Worm (Caenorhabditis elegans) whole organism, late embryonic: Measurements from ENCODE around the gene klo-2.

ENCODE experiments used
- ama-1 ChIP-seq: fragments of 150-350 bp; optimal IDR thresholded peaks from 2 replicates; lab custom pipeline; 2014
- ceh-18 ChIP-seq: sonication (generic microtip); optimal IDR thresholded peaks from 2 replicates; lab custom pipeline; 2016; ENCODE audit warnings: missing genetic modification characterization, missing compliant biosample characterization
- ceh-9 ChIP-seq: sonication (generic microtip); optimal IDR thresholded peaks from 2 replicates; lab custom pipeline; 2016; ENCODE audit warnings: mild to moderate bottlenecking, missing genetic modification characterization, inconsistent platforms, missing compliant biosample characterization
- che-1 ChIP-seq: sonication (generic microtip); optimal IDR thresholded peaks from 2 replicates; lab custom pipeline; 2016; ENCODE audit warnings: mild to moderate bottlenecking, missing genetic modification characterization, missing compliant biosample characterization
- eyg-1 ChIP-seq: sonication (generic microtip); optimal IDR thresholded peaks from 2 replicates; lab custom pipeline; 2016; ENCODE audit warnings: missing genotype, missing genetic modification characterization, missing compliant biosample characterization
- fax-1 ChIP-seq: sonication (generic microtip); optimal IDR thresholded peaks from 2 replicates; lab custom pipeline; 2016; ENCODE audit warnings: missing genotype, missing genetic modification characterization, missing compliant biosample characterization
- gmeb-2 ChIP-seq: sonication (generic microtip); optimal IDR thresholded peaks from 2 replicates; lab custom pipeline; 2016; ENCODE audit warnings: missing genetic modification characterization, inconsistent platforms, missing compliant biosample characterization
- lim-6 ChIP-seq: sonication (generic microtip); optimal IDR thresholded peaks from 2 replicates; lab custom pipeline; 2016; ENCODE audit warnings: missing genetic modification characterization, missing compliant biosample characterization
- madf-2 ChIP-seq: sonication (generic microtip); optimal IDR thresholded peaks from 2 replicates; lab custom pipeline; 2017; ENCODE audit warnings: missing genetic modification characterization, missing compliant biosample characterization
- rnt-1 ChIP-seq: sonication (generic microtip); optimal IDR thresholded peaks from 2 replicates; lab custom pipeline; 2016; ENCODE audit warnings: missing genetic modification characterization, missing compliant biosample characterization
- sdc-2 ChIP-seq: sonication (generic microtip); optimal IDR thresholded peaks from 2 replicates; lab custom pipeline; 2016; ENCODE audit warnings: missing genotype, missing genetic modification characterization, missing compliant biosample characterization

DNA sequence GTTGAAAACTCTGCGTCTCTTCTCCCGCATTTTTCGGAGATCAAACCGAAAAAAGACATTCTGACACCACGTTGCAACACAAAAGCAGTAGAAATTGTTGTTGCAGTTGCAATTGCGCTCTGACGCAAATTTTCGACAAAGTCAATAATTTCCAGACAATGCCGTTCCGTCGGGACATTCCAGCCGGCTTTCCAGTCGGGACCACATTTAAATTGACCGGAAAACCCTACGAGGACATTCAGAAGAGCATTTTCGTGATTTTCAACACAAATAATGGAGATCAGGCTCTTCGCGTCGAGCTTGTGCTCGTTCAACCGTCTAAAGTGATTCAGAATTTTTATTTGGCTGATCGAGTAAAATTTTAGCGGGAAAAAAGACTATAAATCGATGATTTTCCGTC lies 27.0 kb upstream of the klo-2 start:
- TF ChIP-seq ceh-18 = no peak
- TF ChIP-seq fax-1 (tag; lab: Kevin White, UChicago) = no peak
- no peak for TF ChIP-seq rnt-1 (tag; lab: Kevin White, UChicago)
- no peak for TF ChIP-seq madf-2 (tag; lab: Kevin White, UChicago)
- TF ChIP-seq eyg-1 = no peak
- no peak for TF ChIP-seq ama-1 (lab: Kevin White, UChicago)
- TF ChIP-seq sdc-2 (tag; lab: Kevin White, UChicago) = no peak
- TF ChIP-seq che-1 (tag; lab: Kevin White, UChicago) = no peak
- no peak for TF ChIP-seq lim-6 (tag; lab: Kevin White, UChicago)
- TF ChIP-seq ceh-9 (tag; lab: Kevin White, UChicago) = no peak
- TF ChIP-seq gmeb-2 (tag; lab: Kevin White, UChicago) = no peak
